Worm (Caenorhabditis elegans): ENCODE results near the gene Y39A1A.18.

DNA sequence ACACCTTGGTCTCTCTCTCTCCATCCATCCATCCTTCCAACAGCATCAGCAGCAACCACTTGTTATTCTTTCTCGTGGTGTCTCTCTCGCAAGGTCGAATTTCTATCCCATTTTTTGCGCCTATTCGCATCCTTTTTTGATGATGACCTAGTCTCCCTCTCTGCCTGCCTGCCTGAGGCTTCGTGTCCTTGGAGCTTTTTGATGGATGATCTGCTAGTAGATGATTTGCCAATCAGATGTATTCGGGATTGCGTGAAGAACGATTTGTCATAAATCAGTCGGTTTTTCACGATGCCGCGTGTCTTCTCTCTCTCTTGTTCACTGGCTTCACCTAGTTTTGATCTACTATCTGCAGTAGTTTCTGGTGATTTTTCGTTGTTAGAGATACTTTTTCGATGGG is 33.0 kb downstream of the Y39A1A.18 start:
- TF ChIP-seq nhr-2 (tag; optimal IDR thresholded peaks at IDR 0.05) (no peak), unc-39 (tag; optimal IDR thresholded peaks at IDR 0.05) (no peak), sem-2 (GFP tag; optimal IDR thresholded peaks at IDR 0.05) (no peak), elt-3 (tag; optimal IDR thresholded peaks at IDR 0.05) (no peak), unc-62 (GFP tag; optimal IDR thresholded peaks at IDR 0.05) (no peak), lin-13 (tag; optimal IDR thresholded peaks at IDR 0.05) (no peak), ztf-11 (tag; optimal IDR thresholded peaks at IDR 0.05) (no peak), snpc-4 (tag; optimal IDR thresholded peaks at IDR 0.05) (no peak), mls-2 (tag; optimal IDR thresholded peaks at IDR 0.05) (no peak)

All from whole organism, mixed stage, embryonic.